Worm (Caenorhabditis elegans) whole organism, midembryonic: ENCODE data around the gene F13E6.1.

ENCODE experiments used
- T22C8.4 ChIP-seq: fragments of 200-800 bp; sonication (Bioruptor generic); IDR thresholded peaks from 2 replicates; pipeline ENCODE4 v1.3.6; 2022; ENCODE audit warnings: missing genetic modification characterization, missing compliant biosample characterization
- cog-1 ChIP-seq: sonication (generic microtip); optimal IDR thresholded peaks from 2 replicates; lab custom pipeline; 2016; ENCODE audit warnings: missing genetic modification characterization, missing compliant biosample characterization
- flt-1 ChIP-seq: fragments of 200-800 bp; sonication (Bioruptor generic); IDR thresholded peaks from 2 replicates; pipeline ENCODE4 v1.3.6; 2022; ENCODE audit warnings: missing genetic modification characterization, missing compliant biosample characterization
- klf-2 ChIP-seq: fragments of 200-800 bp; sonication (Bioruptor generic); conservative IDR thresholded peaks from 2 replicates; pipeline ENCODE4 v1.3.6; 2022; ENCODE audit warnings: missing genetic modification reagents, missing genetic modification characterization, missing compliant biosample characterization
- ref-1 ChIP-seq: fragments of 200-800 bp; sonication (Bioruptor generic); conservative IDR thresholded peaks from 2 replicates; pipeline ENCODE4 v1.3.6; 2022; ENCODE audit warnings: missing genetic modification reagents, missing genetic modification characterization, missing compliant biosample characterization
- ztf-23 ChIP-seq: fragments of 200-800 bp; sonication (Bioruptor generic); IDR thresholded peaks from 2 replicates; pipeline ENCODE4 v1.3.6; 2022; ENCODE audit warnings: missing genetic modification reagents, missing genetic modification characterization, missing compliant biosample characterization
- ztf-29 ChIP-seq: fragments of 200-800 bp; sonication (Bioruptor generic); IDR thresholded peaks from 2 replicates; pipeline ENCODE4 v1.3.6; 2022; ENCODE audit warnings: missing genetic modification reagents, missing genetic modification characterization, missing compliant biosample characterization

DNA sequence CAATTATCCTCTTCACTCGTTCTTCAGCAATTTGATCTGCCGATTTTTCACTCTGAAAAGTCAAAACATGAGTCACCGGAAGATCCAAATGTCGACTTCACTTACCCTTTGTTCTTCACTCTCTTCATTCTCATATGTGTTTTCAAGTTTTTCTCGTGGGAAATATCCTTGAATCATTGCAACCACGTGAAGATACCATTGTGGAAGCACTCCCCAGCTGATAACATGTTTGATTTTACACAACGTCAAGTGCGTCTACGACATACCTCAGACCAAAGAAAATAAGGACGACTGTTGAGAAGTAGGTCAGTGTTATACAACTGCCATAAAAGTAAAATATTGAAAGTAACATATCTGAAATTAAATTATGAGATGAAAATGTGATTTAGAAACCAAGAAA lies 48.5 kb downstream of the F13E6.1 start, which contains the start of gene M79.2:
- TF ChIP-seq ref-1 (GFP tag; lab: Robert Waterston, UW): no peak
- no peak for TF ChIP-seq ztf-29 (GFP tag; lab: Robert Waterston, UW)
- TF ChIP-seq T22C8.4 (GFP tag; lab: Robert Waterston, UW): no peak
- TF ChIP-seq cog-1 (tag; lab: Kevin White, UChicago): no peak
- TF ChIP-seq ztf-23 (GFP tag; lab: Robert Waterston, UW): no peak
- no peak for TF ChIP-seq flt-1
- TF ChIP-seq klf-2 (GFP tag; lab: Robert Waterston, UW): no peak
